Worm (Caenorhabditis elegans): ENCODE measurements around the gene lido-16.

DNA sequence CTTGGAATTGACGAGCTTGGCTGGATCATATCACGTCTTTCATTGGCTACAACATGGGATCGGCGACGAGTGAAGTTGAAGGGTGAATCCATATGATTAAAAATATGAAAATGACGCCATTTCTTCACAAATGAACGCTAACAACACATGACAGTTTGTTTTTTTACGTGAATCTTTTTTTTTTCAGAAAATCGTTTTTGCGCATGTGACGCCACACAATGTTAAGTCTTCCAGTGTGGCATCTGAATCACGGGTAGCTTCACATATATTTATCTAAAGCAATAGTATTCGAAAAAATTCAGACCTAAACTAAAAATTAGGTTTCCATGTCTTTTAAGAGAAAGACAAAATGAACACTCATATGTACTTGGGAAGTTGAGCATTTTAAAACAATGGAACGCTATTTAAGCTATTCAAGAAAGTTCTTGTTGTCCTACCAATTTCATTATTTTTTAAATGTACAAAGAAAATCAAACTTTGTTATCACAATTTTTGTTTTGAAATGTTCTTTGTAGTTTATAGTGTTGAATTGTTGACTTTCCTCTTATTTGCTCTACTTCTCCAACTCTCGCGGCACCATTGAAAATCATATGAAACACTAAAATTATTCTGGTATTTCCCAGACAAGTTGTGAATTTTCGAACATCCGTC, at the start of gene lido-16, which contains the start of gene plpp-1.2:
- TF ChIP-seq unc-62 (GFP tag; optimal IDR thresholded peaks at IDR 0.05) (no peak), lin-39 (tag; optimal IDR thresholded peaks at IDR 0.05) (no peak), unc-130 (tag; optimal IDR thresholded peaks at IDR 0.05) (no peak)
